Worm (Caenorhabditis elegans): ENCODE results near the gene ttr-54.
A peak's percentile ranks its signal among the peaks of the same experiment; 100 is the strongest.

ttr-54 gene

DNA sequence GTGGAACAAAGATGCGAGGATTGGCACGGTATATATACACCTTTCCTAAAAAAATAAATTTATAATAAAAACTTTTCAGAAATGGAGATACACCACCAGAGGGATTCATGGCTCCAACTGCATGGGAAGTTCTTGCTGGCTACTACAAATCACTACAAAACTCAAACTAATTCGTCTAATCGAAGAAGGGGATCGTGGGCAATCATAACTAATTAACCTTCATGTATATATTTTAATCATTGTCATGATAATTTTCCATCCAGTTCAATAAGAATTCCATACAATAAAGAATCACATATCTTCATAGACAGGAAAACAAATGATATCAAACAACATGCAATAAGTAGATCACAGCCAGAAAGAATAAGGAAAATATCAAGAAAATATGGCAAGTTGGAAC is 8.5 kb downstream of the ttr-54 start:
- no peak for TF ChIP-seq snpc-4 (tag; optimal IDR thresholded peaks at IDR 0.05)
- no peak for TF ChIP-seq nhr-12 (tag; optimal IDR thresholded peaks at IDR 0.05)
- no peak for TF ChIP-seq nhr-23 (tag; optimal IDR thresholded peaks at IDR 0.05)
- no peak for TF ChIP-seq nhr-237 (tag; optimal IDR thresholded peaks at IDR 0.05)
- TF ChIP-seq aly-2 (tag; optimal IDR thresholded peaks at IDR 0.05), result no peak
- TF ChIP-seq unc-39 (tag; optimal IDR thresholded peaks at IDR 0.05), result no peak
- no peak for TF ChIP-seq eor-1 (tag; optimal IDR thresholded peaks at IDR 0.05)
- TF ChIP-seq nhr-67 (tag; optimal IDR thresholded peaks at IDR 0.05), result no peak
- TF ChIP-seq ZK546.5 (tag; optimal IDR thresholded peaks at IDR 0.05), result no peak
- no peak for TF ChIP-seq daf-12 (tag; optimal IDR thresholded peaks at IDR 0.05)
- TF ChIP-seq jun-1 (tag; optimal IDR thresholded peaks at IDR 0.05), result no peak
- no peak for TF ChIP-seq egl-5 (tag; optimal IDR thresholded peaks at IDR 0.05)
- TF ChIP-seq nfya-1 (tag; optimal IDR thresholded peaks at IDR 0.05; ENCODE audit: insufficient read depth), result no peak
- no peak for TF ChIP-seq nhr-28 (tag; optimal IDR thresholded peaks at IDR 0.05)

ce11 chrIV:10170808-10171207 is 15.2 kb downstream of the ttr-54 start:
- TF ChIP-seq nhr-237 (tag; optimal IDR thresholded peaks at IDR 0.05), result no peak
- TF ChIP-seq lin-15B (tag; optimal IDR thresholded peaks at IDR 0.05), result no peak
- no peak for TF ChIP-seq nhr-23 (tag; optimal IDR thresholded peaks at IDR 0.05)
- no peak for TF ChIP-seq ceh-82 (tag; optimal IDR thresholded peaks at IDR 0.05)
- no peak for TF ChIP-seq tbx-2 (tag; optimal IDR thresholded peaks at IDR 0.05)
- peak; percentile 93 for TF ChIP-seq fkh-10 (GFP tag; optimal IDR thresholded peaks at IDR 0.05)
- TF ChIP-seq daf-12 (tag; optimal IDR thresholded peaks at IDR 0.05), result no peak

DNA sequence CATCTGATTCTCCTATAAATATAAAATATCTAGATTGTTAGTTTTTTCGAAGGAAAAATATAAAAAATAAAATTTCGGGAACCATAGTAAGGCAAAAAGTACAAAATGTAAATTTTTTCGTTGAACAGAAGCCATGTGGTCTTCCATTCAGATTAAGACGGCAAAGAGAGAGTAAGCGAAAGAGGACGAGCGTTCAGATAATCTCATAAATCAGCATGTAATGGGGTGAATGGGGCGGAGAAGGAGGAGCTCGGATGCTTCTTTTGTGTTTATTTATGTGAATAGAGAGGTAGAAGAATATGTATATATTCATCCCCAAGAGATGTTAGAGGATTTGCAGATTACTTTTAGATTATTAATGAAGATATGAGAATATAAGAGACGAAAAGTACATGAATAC is 18.8 kb downstream of the ttr-54 start, which contains the start of gene pxf-1:
pxf-1 (minus strand) TSS at position 14 of the 400 bp plus-strand sequence.
- TF ChIP-seq egl-5 (tag; optimal IDR thresholded peaks at IDR 0.05) (peak; percentile 52), ceh-82 (tag; optimal IDR thresholded peaks at IDR 0.05) (no peak)

ce11 chrIV:10174932-10175732 is 19.6 kb downstream of the ttr-54 start:
- TF ChIP-seq pha-4 (tag; optimal IDR thresholded peaks at IDR 0.05) (peak; percentile 56), nfya-1 (tag; optimal IDR thresholded peaks at IDR 0.05; ENCODE audit: insufficient read depth) (peak; percentile 29), nhr-23 (tag; optimal IDR thresholded peaks at IDR 0.05) (no peak), nhr-25 (tag; optimal IDR thresholded peaks at IDR 0.05) (peak; percentile 16), sea-2 (GFP tag; optimal IDR thresholded peaks at IDR 0.05) (no peak), ztf-11 (tag; optimal IDR thresholded peaks at IDR 0.05) (no peak), hmg-11 (tag; optimal IDR thresholded peaks at IDR 0.05) (peak; percentile 37), elt-2 (tag; optimal IDR thresholded peaks at IDR 0.05) (peak; percentile 45), ceh-28 (tag; optimal IDR thresholded peaks at IDR 0.05) (peak; percentile 24), unc-62 (GFP tag; optimal IDR thresholded peaks at IDR 0.05) (no peak), ceh-9 (tag; optimal IDR thresholded peaks at IDR 0.05) (no peak), skn-1 (tag; optimal IDR thresholded peaks at IDR 0.05) (no peak), nhr-12 (tag; optimal IDR thresholded peaks at IDR 0.05) (no peak), elt-1 (tag; optimal IDR thresholded peaks at IDR 0.05) (no peak), ztf-4 (tag; optimal IDR thresholded peaks at IDR 0.05) (no peak)

ce11 chrIV:10176252-10176730 is 20.7 kb downstream of the ttr-54 start, which contains the start of gene rack-1:
Gene rack-1, plus strand, starts transcription at chrIV:10176680.
- TF ChIP-seq hmg-11 (tag; optimal IDR thresholded peaks at IDR 0.05), result peak; percentile 65
- TF ChIP-seq nhr-23 (tag; optimal IDR thresholded peaks at IDR 0.05), result peak; percentile 73
- TF ChIP-seq elt-2 (tag; optimal IDR thresholded peaks at IDR 0.05), result peak; percentile 24
- TF ChIP-seq nfya-1 (tag; optimal IDR thresholded peaks at IDR 0.05; ENCODE audit: insufficient read depth), result peak; percentile 85
- peak; percentile 79 for TF ChIP-seq lin-39 (tag; optimal IDR thresholded peaks at IDR 0.05)
- TF ChIP-seq nhr-67 (tag; optimal IDR thresholded peaks at IDR 0.05), result no peak
- no peak for TF ChIP-seq nhr-43 (tag; optimal IDR thresholded peaks at IDR 0.05; ENCODE audit: poor library complexity, severe bottlenecking)
- no peak for TF ChIP-seq tbx-2 (tag; optimal IDR thresholded peaks at IDR 0.05)
- no peak for TF ChIP-seq mml-1 (tag; optimal IDR thresholded peaks at IDR 0.05)
- no peak for TF ChIP-seq ztf-4 (tag; optimal IDR thresholded peaks at IDR 0.05)
- TF ChIP-seq ztf-11 (tag; optimal IDR thresholded peaks at IDR 0.05), result no peak
- TF ChIP-seq unc-62 (GFP tag; optimal IDR thresholded peaks at IDR 0.05), result no peak
- no peak for TF ChIP-seq R02D3.7 (tag; optimal IDR thresholded peaks at IDR 0.05)
- peak; percentile 64 for TF ChIP-seq lin-15B (tag; optimal IDR thresholded peaks at IDR 0.05)
- TF ChIP-seq pqm-1 (tag; optimal IDR thresholded peaks at IDR 0.05), result no peak
- TF ChIP-seq ceh-82 (tag; optimal IDR thresholded peaks at IDR 0.05), result no peak
- peak; percentile 47 for TF ChIP-seq snpc-4 (tag; optimal IDR thresholded peaks at IDR 0.05)
- TF ChIP-seq fkh-10 (GFP tag; optimal IDR thresholded peaks at IDR 0.05), result no peak
- TF ChIP-seq pha-4 (tag; optimal IDR thresholded peaks at IDR 0.05), result peak; percentile 70
- TF ChIP-seq egl-27 (tag; optimal IDR thresholded peaks at IDR 0.05), result no peak
- peak; percentile 52 for TF ChIP-seq nhr-25 (tag; optimal IDR thresholded peaks at IDR 0.05)
- no peak for TF ChIP-seq fkh-2 (tag; optimal IDR thresholded peaks at IDR 0.05)
